Worm (Caenorhabditis elegans) whole organism, L4 larva: Measurements from ENCODE around the gene sra-29.

Experiments
- F49E8.2 ChIP-seq: sonication (generic microtip); optimal IDR thresholded peaks from 2 replicates; lab custom pipeline; 2016; ENCODE audit warnings: missing compliant biosample characterization, mild to moderate bottlenecking, missing genetic modification characterization, borderline replicate concordance
- Y5F2A.4 ChIP-seq: fragments of 200-800 bp; sonication (Bioruptor generic); optimal IDR thresholded peaks from 2 replicates; lab custom pipeline; 2018; ENCODE audit warnings: mild to moderate bottlenecking, missing genetic modification characterization, missing compliant biosample characterization
- aha-1 ChIP-seq: fragments of 150-350 bp; peaks from one replicate; lab custom pipeline; 2014; ENCODE audit warnings: missing biosample characterization, missing genetic modification characterization
- aly-2 ChIP-seq: sonication (generic microtip); optimal IDR thresholded peaks from 2 replicates; lab custom pipeline; 2018; ENCODE audit warnings: missing biosample characterization, missing genetic modification characterization
- ceh-28 ChIP-seq: fragments of 150-350 bp; optimal IDR thresholded peaks from 2 replicates; lab custom pipeline; 2014; ENCODE audit warnings: missing biosample characterization, missing genetic modification reagents, missing genetic modification characterization
- ceh-44 ChIP-seq: fragments of 200-800 bp; sonication (Bioruptor generic); IDR thresholded peaks from 2 replicates; pipeline ENCODE4 v1.3.6; 2022; ENCODE audit warnings: missing genetic modification reagents, missing genetic modification characterization, missing compliant biosample characterization
- ceh-62 ChIP-seq: sonication (generic microtip); optimal IDR thresholded peaks from 2 replicates; lab custom pipeline; 2017; ENCODE audit warnings: missing biosample characterization, missing genetic modification characterization
- ces-1 ChIP-seq: fragments of 150-350 bp; sonication (generic microtip); optimal IDR thresholded peaks from 4 replicates; lab custom pipeline; 2014; ENCODE audit warnings: missing biosample characterization, missing genetic modification reagents, missing genetic modification characterization
- cey-2 ChIP-seq: sonication (generic microtip); optimal IDR thresholded peaks from 3 replicates; lab custom pipeline; 2017; ENCODE audit warnings: missing genetic modification characterization, mild to moderate bottlenecking, missing compliant biosample characterization, antibody characterized with exemption, borderline replicate concordance; ENCODE audit not compliant: insufficient read depth
- daf-16 ChIP-seq, 3 experiments: sonication (generic microtip); optimal IDR thresholded peaks; 2 replicates each; lab custom pipeline; 2016 to 2017; ENCODE audit warnings: missing genetic modification characterization in 3 of 3, missing genetic modification reagents in 3 of 3, mild to moderate bottlenecking in 2 of 3, missing compliant biosample characterization in 2 of 3, missing biosample characterization in 1 of 3, moderate library complexity in 1 of 3
- dve-1 ChIP-seq: sonication (generic microtip); optimal IDR thresholded peaks from 2 replicates; lab custom pipeline; 2017; ENCODE audit warnings: antibody characterized with exemption, mild to moderate bottlenecking, missing genetic modification characterization, missing compliant biosample characterization; ENCODE audit not compliant: insufficient read depth
- hlh-11 ChIP-seq: fragments of 200-800 bp; sonication (Bioruptor generic); optimal IDR thresholded peaks from 2 replicates; lab custom pipeline; 2018; ENCODE audit warnings: mild to moderate bottlenecking, missing genetic modification characterization, missing compliant biosample characterization
- hlh-30 ChIP-seq: sonication (generic microtip); optimal IDR thresholded peaks from 2 replicates; lab custom pipeline; 2017; ENCODE audit warnings: antibody characterized with exemption, mild to moderate bottlenecking, missing genetic modification characterization, missing compliant biosample characterization; ENCODE audit not compliant: insufficient read depth
- lin-15B ChIP-seq: fragments of 150-350 bp; sonication (generic microtip); optimal IDR thresholded peaks from 3 replicates; lab custom pipeline; 2014; ENCODE audit warnings: missing biosample characterization, missing genetic modification characterization
- lin-38 ChIP-seq: fragments of 200-800 bp; sonication (Bioruptor generic); IDR thresholded peaks from 2 replicates; pipeline ENCODE4 v1.3.6; 2022; ENCODE audit warnings: missing genetic modification reagents, missing genetic modification characterization, missing compliant biosample characterization
- lir-3 ChIP-seq: sonication (generic microtip); optimal IDR thresholded peaks from 2 replicates; lab custom pipeline; 2016; ENCODE audit warnings: mild to moderate bottlenecking, missing genetic modification characterization, missing compliant biosample characterization
- madf-9 ChIP-seq: fragments of 200-800 bp; sonication (Bioruptor generic); conservative IDR thresholded peaks from 2 replicates; pipeline ENCODE4 v1.3.6; 2022; ENCODE audit warnings: missing genetic modification reagents, missing genetic modification characterization, missing compliant biosample characterization
- mdl-1 ChIP-seq, 2 experiments: fragments of 150-350 bp in 1 of 2; sonication (generic microtip) in 1 of 2; optimal IDR thresholded peaks; 2 replicates each; lab custom pipeline; 2014 to 2017; ENCODE audit warnings: missing biosample characterization in 2 of 2, missing genetic modification characterization in 2 of 2
- nhr-28 ChIP-seq: fragments of 150-350 bp; optimal IDR thresholded peaks from 2 replicates; lab custom pipeline; 2014; ENCODE audit warnings: missing biosample characterization, missing genetic modification characterization
- nhr-42 ChIP-seq: fragments of 200-800 bp; sonication (Bioruptor generic); IDR thresholded peaks from 2 replicates; pipeline ENCODE4 v1.3.6; 2022; ENCODE audit warnings: missing genetic modification characterization, missing compliant biosample characterization
- nhr-6 ChIP-seq: fragments of 150-350 bp; optimal IDR thresholded peaks from 2 replicates; lab custom pipeline; 2014; ENCODE audit warnings: missing biosample characterization, missing genetic modification characterization
- nhr-77 ChIP-seq: fragments of 150-350 bp; optimal IDR thresholded peaks from 2 replicates; lab custom pipeline; 2014; ENCODE audit warnings: missing biosample characterization, missing genetic modification characterization
- pqm-1 ChIP-seq: sonication (generic microtip); optimal IDR thresholded peaks from 2 replicates; lab custom pipeline; 2017; ENCODE audit warnings: missing biosample characterization, missing genetic modification characterization
- rbr-2 ChIP-seq: sonication (generic microtip); optimal IDR thresholded peaks from 2 replicates; lab custom pipeline; 2016; ENCODE audit warnings: missing genotype, missing genetic modification characterization, missing compliant biosample characterization
- saeg-2 ChIP-seq: fragments of 200-800 bp; sonication (Bioruptor generic); IDR thresholded peaks from 2 replicates; pipeline ENCODE4 v1.3.6; 2022; ENCODE audit warnings: missing genetic modification reagents, missing genetic modification characterization, missing compliant biosample characterization
- set-16 ChIP-seq: fragments of 200-800 bp; sonication (Bioruptor generic); IDR thresholded peaks from 2 replicates; pipeline ENCODE4 v1.3.6; 2022; ENCODE audit warnings: missing genetic modification reagents, missing genetic modification characterization, missing compliant biosample characterization
- skn-1 ChIP-seq: fragments of 150-350 bp; optimal IDR thresholded peaks from 2 replicates; lab custom pipeline; 2014; ENCODE audit warnings: missing biosample characterization, missing genetic modification characterization
- snpc-1.2 ChIP-seq: fragments of 200-800 bp; sonication (Bioruptor generic); IDR thresholded peaks from 2 replicates; pipeline ENCODE4 v1.3.6; 2022; ENCODE audit warnings: missing genetic modification reagents, missing genetic modification characterization, missing compliant biosample characterization
- spr-1 ChIP-seq: sonication (generic microtip); optimal IDR thresholded peaks from 2 replicates; lab custom pipeline; 2016; ENCODE audit warnings: mild to moderate bottlenecking, missing genetic modification characterization, missing compliant biosample characterization
- tra-1 ChIP-seq: fragments of 200-800 bp; sonication (Bioruptor generic); IDR thresholded peaks from 2 replicates; pipeline ENCODE4 v1.3.6; 2022; ENCODE audit warnings: missing genetic modification reagents, missing genetic modification characterization, missing compliant biosample characterization
- unc-39 ChIP-seq: sonication (generic microtip); optimal IDR thresholded peaks from 2 replicates; lab custom pipeline; 2017; ENCODE audit warnings: missing biosample characterization, missing genetic modification characterization
- unc-62 ChIP-seq, 3 experiments: fragments of 150-350 bp in 1 of 3; sonication (generic microtip); optimal IDR thresholded peaks in 2 of 3; peaks in 1 of 3; 1 replicate in 1 of 3; 2 replicates in 2 of 3; lab custom pipeline; 2014 to 2017; ENCODE audit warnings: missing biosample characterization in 3 of 3, missing genetic modification characterization in 3 of 3, missing genetic modification reagents in 3 of 3, missing genotype in 1 of 3
- vab-7 ChIP-seq: fragments of 200-800 bp; sonication (Bioruptor generic); IDR thresholded peaks from 2 replicates; pipeline ENCODE4 v1.3.6; 2022; ENCODE audit warnings: missing genetic modification reagents, missing genetic modification characterization, missing compliant biosample characterization
- zfp-3 ChIP-seq: fragments of 200-800 bp; sonication (Bioruptor generic); conservative IDR thresholded peaks from 2 replicates; pipeline ENCODE4 v1.3.6; 2022; ENCODE audit warnings: missing genetic modification reagents, missing genetic modification characterization, missing compliant biosample characterization
- zip-11 ChIP-seq: fragments of 200-800 bp; sonication (Bioruptor generic); IDR thresholded peaks from 2 replicates; pipeline ENCODE4 v1.3.6; 2022; ENCODE audit warnings: missing genetic modification characterization, missing compliant biosample characterization
- ztf-7 ChIP-seq: fragments of 150-350 bp; optimal IDR thresholded peaks from 2 replicates; lab custom pipeline; 2014; ENCODE audit warnings: missing biosample characterization, missing genetic modification characterization

sra-29 gene

DNA sequence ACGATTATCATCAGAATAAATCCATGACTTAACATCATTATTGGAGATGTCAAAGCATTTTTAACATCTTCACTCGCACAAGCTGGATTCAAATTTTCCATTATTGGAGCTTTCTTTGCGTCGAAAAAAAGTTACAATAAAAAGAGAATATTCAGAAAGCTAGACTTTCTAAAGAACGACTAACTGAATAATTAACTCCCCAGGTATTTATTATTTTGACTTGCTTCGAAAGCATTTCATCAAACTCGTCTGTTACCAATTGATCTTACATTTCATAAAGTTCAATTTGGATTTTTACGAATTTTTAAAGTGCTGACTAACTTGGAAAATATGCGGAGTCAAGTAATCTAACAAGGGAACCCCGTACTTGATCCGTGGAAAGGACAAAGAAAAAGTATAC is at the start of gene sra-29:
Gene sra-29, minus strand, starts transcription at position 101 of the 400 bp plus-strand sequence.
- no peak for TF ChIP-seq zip-11 (GFP tag; lab: Robert Waterston, UW)
- TF ChIP-seq, all 104 proteins: peak for 0

ce11 chrII:6625302-6625701 is 49.8 kb upstream of the sra-29 start, which contains the start of gene F54H5.14:
TSS of gene F54H5.14 (minus strand) at chrII:6625402.
- TF ChIP-seq ztf-7 (tag; lab: Kevin White, UChicago) = no peak
- no peak for TF ChIP-seq skn-1
- TF ChIP-seq daf-16 (GFP tag; optimal IDR thresholded peaks at IDR 0.05; lab: Kevin White, UChicago) = no peak
- peak; percentile 9 for TF ChIP-seq daf-16 (tag; optimal IDR thresholded peaks at IDR 0.05; lab: Kevin White, UChicago)
- TF ChIP-seq aly-2 (tag; lab: Kevin White, UChicago) = no peak
- TF ChIP-seq snpc-1.2 (GFP tag; lab: Robert Waterston, UW) = no peak
- TF ChIP-seq dve-1 (tag; lab: Kevin White, UChicago) = peak; percentile 48
- TF ChIP-seq pqm-1 (tag; lab: Kevin White, UChicago) = peak; percentile 25

DNA sequence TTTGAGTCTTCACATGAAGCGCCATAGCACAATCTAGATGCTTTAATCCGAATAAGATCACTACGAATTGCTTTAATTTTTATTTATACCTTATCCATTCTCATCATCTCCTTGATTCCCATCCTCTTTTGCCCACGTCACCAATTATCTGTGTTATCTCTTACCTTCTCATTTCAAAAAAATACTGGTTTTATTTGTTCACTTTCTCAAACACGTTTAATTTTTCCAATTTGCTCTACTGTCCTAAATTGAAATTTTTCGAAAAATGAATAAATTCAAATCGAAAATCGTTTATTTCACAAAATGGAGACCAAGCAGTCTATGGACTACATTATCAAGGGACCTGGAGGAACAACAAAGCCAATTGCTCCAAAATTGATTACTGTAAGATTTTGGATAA is 46.3 kb upstream of the sra-29 start, which contains the start of gene F54H5.3:
Gene F54H5.3, plus strand, starts transcription at position 301 of the 400 bp plus-strand sequence.
- TF ChIP-seq pqm-1 (tag; lab: Kevin White, UChicago) (no peak), madf-9 (GFP tag; lab: Robert Waterston, UW) (no peak), unc-39 (no peak), unc-62 (GFP tag; optimal IDR thresholded peaks at IDR 0.05 in 1 of 2; lab: Kevin White, UChicago) (no peak), unc-62 (tag; optimal IDR thresholded peaks at IDR 0.05; lab: Kevin White, UChicago) (no peak), rbr-2 (tag; lab: Kevin White, UChicago) (no peak), hlh-30 (tag; lab: Kevin White, UChicago) (no peak), zfp-3 (no peak), vab-7 (GFP tag; lab: Robert Waterston, UW) (no peak), ces-1 (GFP tag; lab: Kevin White, UChicago) (no peak), ceh-44 (GFP tag; lab: Robert Waterston, UW) (no peak), lin-15B (no peak), cey-2 (tag; lab: Kevin White, UChicago) (no peak), nhr-42 (GFP tag; lab: Robert Waterston, UW) (no peak), spr-1 (tag; lab: Kevin White, UChicago) (no peak), Y5F2A.4 (GFP tag; lab: Kevin White, UChicago) (no peak), saeg-2 (GFP tag; lab: Robert Waterston, UW) (no peak), F49E8.2 (no peak), lir-3 (no peak), nhr-77 (no peak)

DNA sequence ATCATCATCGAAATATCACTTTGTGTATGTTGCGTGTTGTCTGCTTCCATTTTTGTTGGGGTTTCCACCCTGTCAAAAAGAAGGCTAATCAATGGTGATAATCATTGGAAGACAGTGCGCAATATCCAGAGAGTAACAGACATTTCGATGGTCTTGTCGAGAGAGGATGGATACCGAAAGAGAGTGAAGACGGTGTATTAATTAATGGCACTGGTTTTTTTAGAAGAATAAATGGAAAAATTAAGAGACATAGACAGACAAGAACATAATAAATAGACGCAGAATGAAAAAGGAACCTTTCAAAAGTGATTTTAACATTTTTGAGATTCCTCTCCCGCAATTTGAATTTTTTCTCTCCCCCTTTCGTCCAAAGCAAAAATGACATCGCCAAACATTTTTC is 43.5 kb upstream of the sra-29 start:
- TF ChIP-seq tra-1 (GFP tag; lab: Robert Waterston, UW) (0 out of 2 replicates have a peak, but pooled peaks have one; percentile 38), lin-38 (GFP tag; lab: Robert Waterston, UW) (no peak), nhr-28 (tag; lab: Kevin White, UChicago) (peak; percentile 37), ceh-28 (tag; lab: Kevin White, UChicago) (no peak), Y5F2A.4 (GFP tag; lab: Kevin White, UChicago) (no peak), hlh-11 (tag; lab: Kevin White, UChicago) (peak; percentile 19), unc-62 (GFP tag; optimal IDR thresholded peaks at IDR 0.05 in 1 of 2; lab: Kevin White, UChicago) (peak in 1 of 2 experiments; percentile 39), unc-62 (tag; optimal IDR thresholded peaks at IDR 0.05; lab: Kevin White, UChicago) (no peak), aha-1 (tag; lab: Kevin White, UChicago) (peak; percentile 23), ceh-62 (tag; lab: Kevin White, UChicago) (no peak), ztf-7 (tag; lab: Kevin White, UChicago) (no peak), set-16 (no peak), nhr-6 (tag; lab: Kevin White, UChicago) (no peak), cey-2 (tag; lab: Kevin White, UChicago) (peak; percentile 19), mdl-1 (tag; optimal IDR thresholded peaks at IDR 0.05; lab: Kevin White, UChicago) (peak in 1 of 2 experiments; percentile 18)
